Worm (Caenorhabditis elegans) whole organism, L2 larva: ENCODE results near the gene rab-39.

ENCODE experiments used
- C34F6.9 ChIP-seq: fragments of 150-350 bp; optimal IDR thresholded peaks from 2 replicates; lab custom pipeline; 2014; ENCODE audit warnings: missing biosample characterization, missing genetic modification characterization
- F13H6.1 ChIP-seq: sonication (generic microtip); optimal IDR thresholded peaks from 2 replicates; lab custom pipeline; 2016; ENCODE audit warnings: missing genetic modification characterization, missing compliant biosample characterization
- R02D3.7 ChIP-seq: fragments of 150-350 bp; optimal IDR thresholded peaks from 2 replicates; lab custom pipeline; 2014; ENCODE audit warnings: missing biosample characterization, missing genetic modification characterization
- Y55F3AM.14 ChIP-seq: fragments of 200-800 bp; sonication (Bioruptor generic); optimal IDR thresholded peaks from 2 replicates; lab custom pipeline; 2018; ENCODE audit warnings: mild to moderate bottlenecking, missing genetic modification characterization, missing compliant biosample characterization
- ZK546.5 ChIP-seq: sonication (generic microtip); optimal IDR thresholded peaks from 2 replicates; lab custom pipeline; 2017; ENCODE audit warnings: missing biosample characterization, missing genetic modification characterization
- alr-1 ChIP-seq: fragments of 150-350 bp; optimal IDR thresholded peaks from 2 replicates; lab custom pipeline; 2014; ENCODE audit warnings: missing biosample characterization, missing genetic modification characterization
- aly-2 ChIP-seq: fragments of 150-350 bp; optimal IDR thresholded peaks from 2 replicates; lab custom pipeline; 2014; ENCODE audit warnings: missing biosample characterization, missing genetic modification characterization
- blmp-1 ChIP-seq: sonication (generic microtip); optimal IDR thresholded peaks from 2 replicates; lab custom pipeline; 2017; ENCODE audit warnings: missing genetic modification characterization, mild to moderate bottlenecking, missing compliant biosample characterization, antibody characterized with exemption, moderate library complexity; ENCODE audit not compliant: insufficient read depth
- ceh-16 ChIP-seq: fragments of 150-350 bp; optimal IDR thresholded peaks from 2 replicates; lab custom pipeline; 2014; ENCODE audit warnings: missing biosample characterization, missing genetic modification characterization
- ceh-82 ChIP-seq: fragments of 150-350 bp; optimal IDR thresholded peaks from 2 replicates; lab custom pipeline; 2014; ENCODE audit warnings: missing biosample characterization, missing genetic modification characterization
- crh-2 ChIP-seq: sonication (generic microtip); optimal IDR thresholded peaks from 2 replicates; lab custom pipeline; 2017; ENCODE audit warnings: missing biosample characterization, missing genetic modification characterization
- dmd-4 ChIP-seq: sonication (generic microtip); optimal IDR thresholded peaks from 2 replicates; lab custom pipeline; 2017; ENCODE audit warnings: missing biosample characterization, missing genetic modification characterization
- egl-27 ChIP-seq: sonication (generic microtip); optimal IDR thresholded peaks from 3 replicates; lab custom pipeline; 2017; ENCODE audit warnings: missing biosample characterization, missing genetic modification reagents, missing genetic modification characterization
- elt-1 ChIP-seq: fragments of 150-350 bp; optimal IDR thresholded peaks from 2 replicates; lab custom pipeline; 2014; ENCODE audit warnings: missing biosample characterization, missing genetic modification characterization
- elt-3 ChIP-seq: sonication (generic microtip); optimal IDR thresholded peaks from 2 replicates; lab custom pipeline; 2017; ENCODE audit warnings: missing biosample characterization, missing genetic modification characterization
- fos-1 ChIP-seq: fragments of 150-350 bp; optimal IDR thresholded peaks from 2 replicates; lab custom pipeline; 2014; ENCODE audit warnings: missing biosample characterization, missing genetic modification characterization
- gmeb-1 ChIP-seq: fragments of 150-350 bp; optimal IDR thresholded peaks from 2 replicates; lab custom pipeline; 2014; ENCODE audit warnings: missing biosample characterization, missing genetic modification characterization
- lin-11 ChIP-seq: fragments of 150-350 bp; sonication (generic microtip); optimal IDR thresholded peaks from 2 replicates; lab custom pipeline; 2014; ENCODE audit warnings: missing biosample characterization, missing genetic modification characterization, inconsistent platforms, mixed read lengths
- lin-13 ChIP-seq: fragments of 150-350 bp; optimal IDR thresholded peaks from 2 replicates; lab custom pipeline; 2014; ENCODE audit warnings: missing biosample characterization, missing genetic modification reagents, missing genetic modification characterization
- lsy-2 ChIP-seq, 2 experiments: fragments of 150-350 bp in 1 of 2; sonication (generic microtip) in 1 of 2; optimal IDR thresholded peaks; 2 replicates each; lab custom pipeline; 2014 to 2017; ENCODE audit warnings: missing biosample characterization in 2 of 2, missing genetic modification characterization in 2 of 2
- mab-5 ChIP-seq: fragments of 150-350 bp; optimal IDR thresholded peaks from 2 replicates; lab custom pipeline; 2014; ENCODE audit warnings: missing biosample characterization, missing genetic modification characterization
- mbf-1 ChIP-seq: sonication (generic microtip); optimal IDR thresholded peaks from 2 replicates; lab custom pipeline; 2017; ENCODE audit warnings: missing biosample characterization, missing genetic modification characterization
- mdl-1 ChIP-seq, 2 experiments: fragments of 150-350 bp in 1 of 2; sonication (generic microtip) in 1 of 2; optimal IDR thresholded peaks; 2 replicates each; lab custom pipeline; 2017; ENCODE audit warnings: missing biosample characterization in 2 of 2, missing genetic modification characterization in 2 of 2
- nhr-10 ChIP-seq: sonication (generic microtip); optimal IDR thresholded peaks from 2 replicates; lab custom pipeline; 2017; ENCODE audit warnings: missing biosample characterization, missing genetic modification characterization
- nhr-11 ChIP-seq: fragments of 150-350 bp; optimal IDR thresholded peaks from 2 replicates; lab custom pipeline; 2014; ENCODE audit warnings: missing biosample characterization, missing genetic modification characterization
- nhr-12 ChIP-seq: fragments of 150-350 bp; optimal IDR thresholded peaks from 2 replicates; lab custom pipeline; 2014; ENCODE audit warnings: missing biosample characterization, missing genetic modification characterization
- nhr-129 ChIP-seq: fragments of 150-350 bp; optimal IDR thresholded peaks from 2 replicates; lab custom pipeline; 2014; ENCODE audit warnings: missing biosample characterization, missing genetic modification characterization
- nhr-25 ChIP-seq: fragments of 150-350 bp; sonication (generic microtip); optimal IDR thresholded peaks from 3 replicates; lab custom pipeline; 2014; ENCODE audit warnings: missing biosample characterization, missing genetic modification characterization
- nhr-6 ChIP-seq: fragments of 150-350 bp; optimal IDR thresholded peaks from 2 replicates; lab custom pipeline; 2014; ENCODE audit warnings: missing biosample characterization, missing genetic modification characterization
- nhr-77 ChIP-seq: fragments of 150-350 bp; optimal IDR thresholded peaks from 2 replicates; lab custom pipeline; 2014; ENCODE audit warnings: missing biosample characterization, missing genetic modification characterization
- peb-1 ChIP-seq: fragments of 150-350 bp; optimal IDR thresholded peaks from 2 replicates; lab custom pipeline; 2014; ENCODE audit warnings: missing biosample characterization, missing genetic modification characterization
- sem-4 ChIP-seq: fragments of 150-350 bp; optimal IDR thresholded peaks from 2 replicates; lab custom pipeline; 2014; ENCODE audit warnings: missing biosample characterization, missing genetic modification reagents, missing genetic modification characterization
- skn-1 ChIP-seq: sonication (generic microtip); optimal IDR thresholded peaks from 2 replicates; lab custom pipeline; 2017; ENCODE audit warnings: missing biosample characterization, missing genetic modification characterization
- sma-3 ChIP-seq: sonication (generic microtip); optimal IDR thresholded peaks from 2 replicates; lab custom pipeline; 2016; ENCODE audit warnings: missing genetic modification reagents, missing genetic modification characterization, missing compliant biosample characterization
- sma-9 ChIP-seq, 2 experiments: fragments of 150-350 bp in 1 of 2; sonication (generic microtip) in 1 of 2; optimal IDR thresholded peaks; 2 replicates each; lab custom pipeline; 2014 to 2016; ENCODE audit warnings: missing genetic modification characterization in 2 of 2, mild to moderate bottlenecking in 1 of 2, missing biosample characterization in 1 of 2, missing compliant biosample characterization in 1 of 2, missing genetic modification reagents in 1 of 2, moderate library complexity in 1 of 2
- snpc-4 ChIP-seq: fragments of 150-350 bp; optimal IDR thresholded peaks from 2 replicates; lab custom pipeline; 2014; ENCODE audit warnings: missing biosample characterization, missing genetic modification characterization
- unc-39 ChIP-seq: fragments of 150-350 bp; optimal IDR thresholded peaks from 2 replicates; lab custom pipeline; 2014; ENCODE audit warnings: missing biosample characterization, missing genetic modification characterization
- unc-55 ChIP-seq: fragments of 150-350 bp; sonication (generic microtip); optimal IDR thresholded peaks from 3 replicates; lab custom pipeline; 2014; ENCODE audit warnings: missing biosample characterization, missing genetic modification reagents, missing genetic modification characterization
- unc-62 ChIP-seq: fragments of 150-350 bp; optimal IDR thresholded peaks from 2 replicates; lab custom pipeline; 2014; ENCODE audit warnings: missing biosample characterization, missing genetic modification reagents, missing genetic modification characterization
- zag-1 ChIP-seq: fragments of 150-350 bp; optimal IDR thresholded peaks from 2 replicates; lab custom pipeline; 2014; ENCODE audit warnings: missing biosample characterization, missing genetic modification characterization
- ztf-1 ChIP-seq: fragments of 200-800 bp; sonication (Bioruptor generic); conservative IDR thresholded peaks from 2 replicates; pipeline ENCODE4 v1.3.6; 2022; ENCODE audit warnings: missing genetic modification characterization, missing compliant biosample characterization
- ztf-11 ChIP-seq: sonication (generic microtip); optimal IDR thresholded peaks from 2 replicates; lab custom pipeline; 2017; ENCODE audit warnings: missing biosample characterization, missing genetic modification characterization
- ztf-4 ChIP-seq: fragments of 150-350 bp; optimal IDR thresholded peaks from 2 replicates; lab custom pipeline; 2014; ENCODE audit warnings: missing biosample characterization, missing genetic modification characterization

Gene rab-39

ce11 chrII:9282787-9283186 lies 39.9 kb downstream of the rab-39 start (continued):
- peak; percentile 99 for TF ChIP-seq fos-1
- TF ChIP-seq lsy-2 (tag; optimal IDR thresholded peaks at IDR 0.05; lab: Kevin White, UChicago), result peak; percentile 75 to 95
- TF ChIP-seq nhr-10 (tag; lab: Kevin White, UChicago), result peak; percentile 10
- TF ChIP-seq elt-3 (tag; lab: Kevin White, UChicago), result no peak
- no peak for TF ChIP-seq mbf-1 (tag; lab: Kevin White, UChicago)
- TF ChIP-seq zag-1, result peak; percentile 89
- peak; percentile 67 for TF ChIP-seq mab-5 (tag; lab: Kevin White, UChicago)
- peak; percentile 82 for TF ChIP-seq ztf-4 (tag; lab: Kevin White, UChicago)
- peak; percentile 96 for TF ChIP-seq sma-9 (GFP tag; optimal IDR thresholded peaks at IDR 0.05; lab: Kevin White, UChicago)
- TF ChIP-seq sma-9 (tag; optimal IDR thresholded peaks at IDR 0.05; lab: Kevin White, UChicago), result no peak
- peak; percentile 98 for TF ChIP-seq nhr-129 (tag; lab: Kevin White, UChicago)
- TF ChIP-seq alr-1 (tag; lab: Kevin White, UChicago), result no peak
- TF ChIP-seq ceh-16 (tag; lab: Kevin White, UChicago), result peak; percentile 69
- TF ChIP-seq ceh-82 (tag; lab: Kevin White, UChicago), result no peak
- no peak for TF ChIP-seq ZK546.5 (tag; lab: Kevin White, UChicago)
- TF ChIP-seq F13H6.1 (tag; lab: Kevin White, UChicago), result peak; percentile 97
- TF ChIP-seq nhr-25, result peak; percentile 90
- peak; percentile 94 for TF ChIP-seq sma-3
- TF ChIP-seq ztf-1 (GFP tag; lab: Robert Waterston, UW), result no peak
- TF ChIP-seq crh-2 (tag; lab: Kevin White, UChicago), result peak; percentile 95
- TF ChIP-seq peb-1, result peak; percentile 87
- TF ChIP-seq aly-2 (tag; lab: Kevin White, UChicago), result no peak
- TF ChIP-seq ztf-11 (tag; lab: Kevin White, UChicago), result no peak

- no peak for TF ChIP-seq nhr-12 (tag; lab: Kevin White, UChicago)
- TF ChIP-seq mab-5 (tag; lab: Kevin White, UChicago), result no peak
- TF ChIP-seq Y55F3AM.14, result no peak
- TF ChIP-seq C34F6.9 (tag; lab: Kevin White, UChicago), result no peak
- no peak for TF ChIP-seq nhr-6 (tag; lab: Kevin White, UChicago)
- no peak for TF ChIP-seq crh-2 (tag; lab: Kevin White, UChicago)
- no peak for TF ChIP-seq unc-62 (GFP tag; lab: Kevin White, UChicago)
- no peak for TF ChIP-seq dmd-4 (tag; lab: Kevin White, UChicago)
- TF ChIP-seq sma-9 (GFP tag; optimal IDR thresholded peaks at IDR 0.05; lab: Kevin White, UChicago), result no peak
- TF ChIP-seq sma-9 (tag; optimal IDR thresholded peaks at IDR 0.05; lab: Kevin White, UChicago), result no peak
- TF ChIP-seq snpc-4 (tag; lab: Kevin White, UChicago), result no peak
- no peak for TF ChIP-seq zag-1
- no peak for TF ChIP-seq elt-3 (tag; lab: Kevin White, UChicago)
- TF ChIP-seq mdl-1 (tag; optimal IDR thresholded peaks at IDR 0.05; lab: Kevin White, UChicago), result no peak
- no peak for TF ChIP-seq fos-1
- no peak for TF ChIP-seq ceh-82 (tag; lab: Kevin White, UChicago)
- TF ChIP-seq unc-55 (GFP tag; lab: Kevin White, UChicago), result no peak
- no peak for TF ChIP-seq nhr-11 (tag; lab: Kevin White, UChicago)
- TF ChIP-seq lin-11 (tag; lab: Kevin White, UChicago), result no peak
- TF ChIP-seq, all 48 proteins: peak for 0
Observed at ce11 chrII:9282065-9282464, 40.7 kb downstream of the rab-39 start.

- TF ChIP-seq skn-1 (tag; lab: Kevin White, UChicago) (no peak), ztf-11 (tag; lab: Kevin White, UChicago) (no peak), snpc-4 (tag; lab: Kevin White, UChicago) (no peak), zag-1 (peak; percentile 54), sem-4 (no peak), sma-9 (GFP tag; optimal IDR thresholded peaks at IDR 0.05; lab: Kevin White, UChicago) (peak; percentile 39), sma-9 (tag; optimal IDR thresholded peaks at IDR 0.05; lab: Kevin White, UChicago) (no peak), egl-27 (tag; lab: Kevin White, UChicago) (peak; percentile 33), nhr-129 (tag; lab: Kevin White, UChicago) (peak; percentile 76), alr-1 (tag; lab: Kevin White, UChicago) (no peak), blmp-1 (tag; lab: Kevin White, UChicago) (no peak), mbf-1 (tag; lab: Kevin White, UChicago) (no peak), nhr-10 (tag; lab: Kevin White, UChicago) (no peak), lin-11 (tag; lab: Kevin White, UChicago) (no peak), Y55F3AM.14 (no peak), unc-39 (no peak), elt-1 (tag; lab: Kevin White, UChicago) (no peak), unc-55 (GFP tag; lab: Kevin White, UChicago) (peak; percentile 86), unc-62 (GFP tag; lab: Kevin White, UChicago) (no peak), ceh-82 (tag; lab: Kevin White, UChicago) (no peak), lsy-2 (tag; optimal IDR thresholded peaks at IDR 0.05; lab: Kevin White, UChicago) (peak in 1 of 2 experiments; percentile 72), mab-5 (tag; lab: Kevin White, UChicago) (no peak), ztf-1 (GFP tag; lab: Robert Waterston, UW) (no peak), fos-1 (peak; percentile 42), C34F6.9 (tag; lab: Kevin White, UChicago) (peak; percentile 78), elt-3 (tag; lab: Kevin White, UChicago) (no peak), ceh-16 (tag; lab: Kevin White, UChicago) (no peak), nhr-6 (tag; lab: Kevin White, UChicago) (no peak), nhr-77 (tag; lab: Kevin White, UChicago) (no peak), lin-13 (GFP tag; lab: Kevin White, UChicago) (no peak), nhr-25 (no peak), nhr-11 (tag; lab: Kevin White, UChicago) (no peak), R02D3.7 (tag; lab: Kevin White, UChicago) (no peak), gmeb-1 (tag; lab: Kevin White, UChicago) (no peak)
Observed at ce11 chrII:9281595-9281994, 41.1 kb downstream of the rab-39 start.
